Fruit fly (Drosophila melanogaster) whole organism, adult: ENCODE data around the gene CG1265.

Experiments used
- CG11617 ChIP-seq: fragments of 200-800 bp; sonication (Bioruptor generic); optimal IDR thresholded peaks from 2 replicates; lab custom pipeline; 2017; ENCODE audit warnings: mild to moderate bottlenecking, missing biosample characterization, missing genetic modification reagents, missing genetic modification characterization
- CG1620 ChIP-seq: fragments of 200-800 bp; sonication (Bioruptor generic); optimal IDR thresholded peaks from 2 replicates; lab custom pipeline; 2016; ENCODE audit warnings: missing biosample characterization, missing genetic modification characterization
- CG33017 ChIP-seq: fragments of 200-800 bp; sonication (Bioruptor generic); optimal IDR thresholded peaks from 2 replicates; lab custom pipeline; 2018; ENCODE audit warnings: missing biosample characterization, mild to moderate bottlenecking, missing genetic modification characterization, moderate library complexity
- CG5204 ChIP-seq: fragments of 200-800 bp; sonication (Bioruptor generic); optimal IDR thresholded peaks from 2 replicates; lab custom pipeline; 2016; ENCODE audit warnings: missing biosample characterization, missing genetic modification characterization
- CG7045 ChIP-seq: fragments of 200-800 bp; sonication (Bioruptor generic); optimal IDR thresholded peaks from 2 replicates; lab custom pipeline; 2017; ENCODE audit warnings: missing biosample characterization, mild to moderate bottlenecking, missing genetic modification characterization
- CG7101 ChIP-seq: fragments of 200-800 bp; sonication (Bioruptor generic); optimal IDR thresholded peaks from 2 replicates; lab custom pipeline; 2018; ENCODE audit warnings: missing biosample characterization, mild to moderate bottlenecking, missing genetic modification characterization, moderate library complexity
- Crg-1 ChIP-seq: fragments of 200-800 bp; sonication (Bioruptor generic); optimal IDR thresholded peaks from 2 replicates; lab custom pipeline; 2016; ENCODE audit warnings: missing biosample characterization, missing genetic modification characterization
- Hr96 ChIP-seq: fragments of 200-800 bp; sonication (Bioruptor generic); optimal IDR thresholded peaks from 2 replicates; lab custom pipeline; 2016; ENCODE audit warnings: missing biosample characterization, missing genetic modification characterization
- Mnt ChIP-seq: fragments of 200-800 bp; sonication (Bioruptor generic); optimal IDR thresholded peaks from 2 replicates; lab custom pipeline; 2016; ENCODE audit warnings: missing biosample characterization, mild to moderate bottlenecking, missing genetic modification characterization
- cnc ChIP-seq, 2 experiments: fragments of >200 bp; optimal IDR thresholded peaks; 2 replicates each; lab custom pipeline; 2017
- kay ChIP-seq: fragments of 200-800 bp; sonication (Bioruptor generic); peaks from one replicate; lab custom pipeline; 2016; ENCODE audit warnings: missing biosample characterization, missing genetic modification characterization, borderline replicate concordance
- ovo ChIP-seq: fragments of 200-800 bp; sonication (Bioruptor generic); optimal IDR thresholded peaks from 2 replicates; lab custom pipeline; 2016; ENCODE audit warnings: missing biosample characterization, missing genetic modification characterization
- pad ChIP-seq: fragments of 200-800 bp; sonication (Bioruptor generic); optimal IDR thresholded peaks from 3 replicates; lab custom pipeline; 2017; ENCODE audit warnings: missing biosample characterization, missing genetic modification characterization, mild to moderate bottlenecking, moderate library complexity, missing genetic modification reagents
- toe ChIP-seq: fragments of 200-800 bp; sonication (Bioruptor generic); optimal IDR thresholded peaks from 2 replicates; lab custom pipeline; 2016; ENCODE audit warnings: missing biosample characterization, missing genetic modification characterization

DNA sequence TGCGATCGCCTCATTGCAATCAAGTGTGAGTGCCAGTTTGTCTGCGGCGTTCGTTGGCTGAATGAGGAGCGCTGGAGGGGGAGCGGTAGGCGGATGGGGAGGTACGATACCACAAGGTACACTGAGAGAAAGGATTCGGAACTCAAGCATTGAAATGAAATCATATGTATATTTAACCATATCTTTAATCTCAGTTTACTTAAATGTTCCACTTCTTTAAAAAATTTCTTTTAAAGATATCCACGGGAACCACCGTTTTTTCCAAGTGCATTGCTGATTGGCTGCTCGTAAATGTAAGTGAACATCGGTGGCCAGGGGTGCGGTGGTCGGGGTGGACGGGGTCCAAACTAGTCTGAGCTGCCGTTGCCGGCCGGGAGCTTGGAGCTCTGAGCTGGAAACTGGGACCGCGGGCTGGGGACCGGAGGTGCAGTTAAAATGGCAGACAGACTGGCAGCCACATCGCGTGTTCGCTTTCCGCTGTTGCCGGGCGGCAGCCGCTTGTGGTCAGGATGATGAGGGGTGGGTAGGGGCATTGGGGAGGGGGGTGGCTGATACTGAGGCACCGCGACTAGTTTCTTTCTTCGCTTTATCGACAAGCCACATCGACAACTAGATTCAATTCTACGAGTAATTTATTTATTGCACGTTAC, 26.3 kb upstream of the CG1265 start:
- TF ChIP-seq CG5204 (peak; percentile 86), Hr96 (GFP tag; lab: Kevin White, UChicago) (peak; percentile 79), kay (GFP tag; lab: Kevin White, UChicago) (no peak), Crg-1 (GFP tag; lab: Kevin White, UChicago) (no peak), pad (GFP tag; lab: Kevin White, UChicago) (peak; percentile 53), CG7045 (GFP tag; lab: Kevin White, UChicago) (peak; percentile 85), CG33017 (tag; lab: Kevin White, UChicago) (peak; percentile 85), CG7101 (tag; lab: Kevin White, UChicago) (peak; percentile 81), toe (GFP tag; lab: Kevin White, UChicago) (peak; percentile 86), CG11617 (GFP tag; lab: Kevin White, UChicago) (peak; percentile 60), Mnt (GFP tag; lab: Kevin White, UChicago) (no peak), ovo (GFP tag; lab: Kevin White, UChicago) (no peak), cnc (optimal IDR thresholded peaks at IDR 0.05; lab: Kevin White, UChicago) (no peak), CG1620 (peak; percentile 54)
